Fruit fly (Drosophila melanogaster) whole organism, embryonic: ENCODE data around the gene CG33158.
A peak's percentile ranks its signal among the peaks of the same experiment; 100 is the strongest.

Experiments
- Asciz ChIP-seq: fragments of 200-800 bp; sonication (Bioruptor generic); optimal IDR thresholded peaks from 2 replicates; lab custom pipeline; 2017; ENCODE audit warnings: missing biosample characterization, mild to moderate bottlenecking, missing genetic modification characterization, missing genetic modification reagents
- Atf3 ChIP-seq: fragments of 200-800 bp; sonication (Bioruptor generic); optimal IDR thresholded peaks from 3 replicates; lab custom pipeline; 2016; ENCODE audit warnings: missing biosample characterization, missing genetic modification characterization
- Bgb ChIP-seq: fragments of 200-800 bp; sonication (Bioruptor generic); IDR thresholded peaks from 2 replicates; pipeline ENCODE4 v1.3.6; 2022; ENCODE audit warnings: missing biosample characterization, missing genetic modification characterization; ENCODE audit not compliant: partially characterized antibody
- CG10462 ChIP-seq: fragments of 200-800 bp; sonication (Bioruptor generic); optimal IDR thresholded peaks from 2 replicates; lab custom pipeline; 2016; ENCODE audit warnings: missing biosample characterization, missing genetic modification characterization
- CG10979 ChIP-seq: fragments of 200-800 bp; sonication (Bioruptor generic); optimal IDR thresholded peaks from 2 replicates; lab custom pipeline; 2018; ENCODE audit warnings: missing biosample characterization, mild to moderate bottlenecking, missing genetic modification characterization, moderate library complexity
- CG11504 ChIP-seq: fragments of 200-800 bp; sonication (Bioruptor generic); optimal IDR thresholded peaks from 3 replicates; lab custom pipeline; 2019; ENCODE audit warnings: missing biosample characterization, mild to moderate bottlenecking, missing genetic modification characterization, moderate library complexity
- CG12219 ChIP-seq: fragments of 200-800 bp; sonication (Bioruptor generic); optimal IDR thresholded peaks from 3 replicates; lab custom pipeline; 2018; ENCODE audit warnings: missing biosample characterization, mild to moderate bottlenecking, missing genetic modification characterization
- CG14965 ChIP-seq: fragments of 200-800 bp; sonication (Bioruptor generic); optimal IDR thresholded peaks from 2 replicates; lab custom pipeline; 2016; ENCODE audit warnings: missing biosample characterization, missing genetic modification characterization, borderline replicate concordance
- CG15073 ChIP-seq: fragments of 200-800 bp; sonication (Bioruptor generic); optimal IDR thresholded peaks from 2 replicates; lab custom pipeline; 2016; ENCODE audit warnings: missing biosample characterization, missing genetic modification characterization
- CG17361 ChIP-seq: fragments of 200-800 bp; sonication (Bioruptor generic); IDR thresholded peaks from 3 replicates; pipeline ENCODE4 v1.3.6; 2022; ENCODE audit warnings: missing biosample characterization, missing genetic modification characterization
- CG18262 ChIP-seq: fragments of 200-800 bp; optimal IDR thresholded peaks from 3 replicates; lab custom pipeline; 2019; ENCODE audit warnings: missing biosample characterization, mild to moderate bottlenecking, missing genetic modification characterization, moderate library complexity
- CG2678 ChIP-seq: fragments of 200-800 bp; sonication (Bioruptor generic); optimal IDR thresholded peaks from 3 replicates; lab custom pipeline; 2019; ENCODE audit warnings: missing biosample characterization, mild to moderate bottlenecking, missing genetic modification characterization, moderate library complexity
- CG2712 ChIP-seq: fragments of 200-800 bp; optimal IDR thresholded peaks from 3 replicates; lab custom pipeline; 2019; ENCODE audit warnings: missing biosample characterization, mild to moderate bottlenecking, missing genetic modification characterization, moderate library complexity
- CG31441 ChIP-seq: fragments of 200-800 bp; sonication (Bioruptor generic); IDR thresholded peaks from 2 replicates; pipeline ENCODE4 v1.3.6; 2022; ENCODE audit warnings: missing biosample characterization, missing genetic modification characterization
- CG3847 ChIP-seq: fragments of 200-800 bp; sonication (Bioruptor generic); IDR thresholded peaks from 2 replicates; pipeline ENCODE4 v1.3.6; 2022; ENCODE audit warnings: missing biosample characterization, missing genetic modification characterization
- CG4424 ChIP-seq: fragments of 200-800 bp; sonication (Bioruptor generic); optimal IDR thresholded peaks from 3 replicates; lab custom pipeline; 2016; ENCODE audit warnings: missing biosample characterization, missing genetic modification characterization
- CG6272 ChIP-seq: fragments of 200-800 bp; sonication (Bioruptor generic); IDR thresholded peaks from 2 replicates; pipeline ENCODE4 v1.3.6; 2022; ENCODE audit warnings: missing biosample characterization, missing genetic modification characterization
- CG6689 ChIP-seq: fragments of 200-800 bp; sonication (Bioruptor generic); IDR thresholded peaks from 2 replicates; pipeline ENCODE4 v1.3.6; 2022; ENCODE audit warnings: missing biosample characterization, missing genetic modification characterization
- CG6791 ChIP-seq: fragments of 200-800 bp; sonication (Bioruptor generic); IDR thresholded peaks from 3 replicates; pipeline ENCODE4 v1.3.6; 2022; ENCODE audit warnings: missing biosample characterization, missing genetic modification characterization; ENCODE audit not compliant: partially characterized antibody
- CG7839 ChIP-seq: fragments of 200-800 bp; sonication (Bioruptor generic); optimal IDR thresholded peaks from 3 replicates; lab custom pipeline; 2018; ENCODE audit warnings: missing biosample characterization, mild to moderate bottlenecking, missing genetic modification characterization, moderate library complexity
- Camta ChIP-seq: fragments of 200-800 bp; sonication (Bioruptor generic); optimal IDR thresholded peaks from 2 replicates; lab custom pipeline; 2016; ENCODE audit warnings: missing biosample characterization, missing genetic modification characterization
- D ChIP-seq, 2 experiments: fragments of 200-800 bp in 1 of 2; fragments of >200 bp in 1 of 2; sonication (Bioruptor generic) in 1 of 2; optimal IDR thresholded peaks; 2 replicates in 1 of 2; 3 replicates in 1 of 2; lab custom pipeline; 2017; ENCODE audit warnings: mild to moderate bottlenecking in 1 of 2, missing biosample characterization in 1 of 2, missing genetic modification characterization in 1 of 2, missing genetic modification reagents in 1 of 2
- Drgx ChIP-seq: fragments of 200-800 bp; sonication (Bioruptor generic); IDR thresholded peaks from 2 replicates; pipeline ENCODE4 v1.3.6; 2022; ENCODE audit warnings: missing biosample characterization, missing genetic modification characterization
- Fer2 ChIP-seq: fragments of 200-800 bp; sonication (Bioruptor generic); optimal IDR thresholded peaks from 2 replicates; lab custom pipeline; 2018; ENCODE audit warnings: missing biosample characterization, mild to moderate bottlenecking, missing genetic modification characterization, moderate library complexity
- Hmx ChIP-seq: fragments of 200-800 bp; sonication (Bioruptor generic); optimal IDR thresholded peaks from 2 replicates; lab custom pipeline; 2016; ENCODE audit warnings: missing biosample characterization, missing genetic modification characterization
- Hr51 ChIP-seq, 2 experiments: fragments of 200-800 bp; sonication (Bioruptor generic); optimal IDR thresholded peaks; 2 replicates in 1 of 2; 3 replicates in 1 of 2; lab custom pipeline; 2016 to 2018; ENCODE audit warnings: missing biosample characterization in 2 of 2, missing genetic modification characterization in 2 of 2, mild to moderate bottlenecking in 1 of 2, moderate library complexity in 1 of 2
- Lhr ChIP-seq: fragments of 200-800 bp; sonication (Bioruptor generic); optimal IDR thresholded peaks from 3 replicates; lab custom pipeline; 2017; ENCODE audit warnings: mild to moderate bottlenecking, missing biosample characterization, missing genetic modification reagents, missing genetic modification characterization
- Myb ChIP-seq: fragments of 200-800 bp; sonication (Bioruptor generic); optimal IDR thresholded peaks from 2 replicates; lab custom pipeline; 2016; ENCODE audit warnings: missing biosample characterization, missing genetic modification characterization
- NC2α ChIP-seq: fragments of 200-800 bp; sonication (Bioruptor generic); optimal IDR thresholded peaks from 2 replicates; lab custom pipeline; 2016; ENCODE audit warnings: missing biosample characterization, missing genetic modification characterization
- Oli ChIP-seq: fragments of 200-800 bp; sonication (Bioruptor generic); optimal IDR thresholded peaks from 2 replicates; lab custom pipeline; 2018; ENCODE audit warnings: missing biosample characterization, mild to moderate bottlenecking, missing genetic modification characterization, moderate library complexity
- Sox100B ChIP-seq: fragments of 200-800 bp; sonication (Bioruptor generic); optimal IDR thresholded peaks from 3 replicates; lab custom pipeline; 2018; ENCODE audit warnings: missing biosample characterization, mild to moderate bottlenecking, missing genetic modification characterization
- ato ChIP-seq: fragments of 200-800 bp; sonication (Bioruptor generic); IDR thresholded peaks from 2 replicates; pipeline ENCODE4 v1.3.6; 2022; ENCODE audit warnings: missing biosample characterization, missing genetic modification characterization; ENCODE audit not compliant: partially characterized antibody
- az2 ChIP-seq: fragments of 200-800 bp; sonication (Bioruptor generic); optimal IDR thresholded peaks from 3 replicates; lab custom pipeline; 2016; ENCODE audit warnings: missing biosample characterization, missing genetic modification characterization
- bab2 ChIP-seq: fragments of 200-800 bp; sonication (Bioruptor generic); optimal IDR thresholded peaks from 2 replicates; lab custom pipeline; 2016; ENCODE audit warnings: missing biosample characterization, missing genetic modification characterization
- bsh ChIP-seq, 2 experiments: fragments of 200-800 bp; sonication (Bioruptor generic); optimal IDR thresholded peaks; 2 replicates each; lab custom pipeline; 2017 to 2018; ENCODE audit warnings: mild to moderate bottlenecking in 2 of 2, missing biosample characterization in 2 of 2, missing genetic modification characterization in 2 of 2, moderate library complexity in 1 of 2
- dan ChIP-seq: fragments of 200-800 bp; sonication (Bioruptor generic); IDR thresholded peaks from 2 replicates; pipeline ENCODE4 v1.3.6; 2022; ENCODE audit warnings: missing biosample characterization, missing genetic modification characterization
- dmrt99B ChIP-seq: fragments of 200-800 bp; sonication (Bioruptor generic); optimal IDR thresholded peaks from 2 replicates; lab custom pipeline; 2018; ENCODE audit warnings: missing biosample characterization, mild to moderate bottlenecking, missing genetic modification characterization, moderate library complexity
- gem ChIP-seq: fragments of 200-800 bp; sonication (Bioruptor generic); optimal IDR thresholded peaks from 2 replicates; lab custom pipeline; 2019; ENCODE audit warnings: missing biosample characterization, mild to moderate bottlenecking, missing genetic modification characterization, moderate library complexity
- grn ChIP-seq: fragments of 200-800 bp; sonication (Bioruptor generic); optimal IDR thresholded peaks from 3 replicates; lab custom pipeline; 2017; ENCODE audit warnings: missing biosample characterization, missing genetic modification characterization
- hb ChIP-seq: fragments of 200-800 bp; sonication (Bioruptor generic); IDR thresholded peaks from 3 replicates; pipeline ENCODE4 v1.3.6; 2022; ENCODE audit warnings: missing biosample characterization, missing genetic modification characterization; ENCODE audit not compliant: partially characterized antibody
- nmo ChIP-seq: fragments of 200-800 bp; sonication (Bioruptor generic); optimal IDR thresholded peaks from 2 replicates; lab custom pipeline; 2018; ENCODE audit warnings: missing biosample characterization, mild to moderate bottlenecking, missing genetic modification characterization, moderate library complexity
- oc ChIP-seq: fragments of 200-800 bp; sonication (Bioruptor generic); optimal IDR thresholded peaks from 2 replicates; lab custom pipeline; 2018; ENCODE audit warnings: missing biosample characterization, mild to moderate bottlenecking, missing genetic modification characterization, moderate library complexity
- odd ChIP-seq: fragments of 200-800 bp; sonication (Bioruptor generic); optimal IDR thresholded peaks from 2 replicates; lab custom pipeline; 2017; ENCODE audit warnings: missing biosample characterization, mild to moderate bottlenecking, missing genetic modification characterization
- onecut ChIP-seq: fragments of 200-800 bp; sonication (Bioruptor generic); IDR thresholded peaks from 2 replicates; pipeline ENCODE4 v1.3.6; 2022; ENCODE audit warnings: missing biosample characterization, missing genetic modification characterization
- pzg ChIP-seq: fragments of 200-800 bp; sonication (Bioruptor generic); optimal IDR thresholded peaks from 3 replicates; lab custom pipeline; 2018; ENCODE audit warnings: missing biosample characterization, mild to moderate bottlenecking, missing genetic modification characterization, moderate library complexity
- scrt ChIP-seq: fragments of 200-800 bp; sonication (Bioruptor generic); optimal IDR thresholded peaks from 2 replicates; lab custom pipeline; 2018; ENCODE audit warnings: missing biosample characterization, mild to moderate bottlenecking, missing genetic modification characterization, moderate library complexity
- zfh2 ChIP-seq: fragments of 200-800 bp; sonication (Bioruptor generic); optimal IDR thresholded peaks from 2 replicates; lab custom pipeline; 2016; ENCODE audit warnings: missing biosample characterization, missing genetic modification characterization

Gene CG33158

DNA sequence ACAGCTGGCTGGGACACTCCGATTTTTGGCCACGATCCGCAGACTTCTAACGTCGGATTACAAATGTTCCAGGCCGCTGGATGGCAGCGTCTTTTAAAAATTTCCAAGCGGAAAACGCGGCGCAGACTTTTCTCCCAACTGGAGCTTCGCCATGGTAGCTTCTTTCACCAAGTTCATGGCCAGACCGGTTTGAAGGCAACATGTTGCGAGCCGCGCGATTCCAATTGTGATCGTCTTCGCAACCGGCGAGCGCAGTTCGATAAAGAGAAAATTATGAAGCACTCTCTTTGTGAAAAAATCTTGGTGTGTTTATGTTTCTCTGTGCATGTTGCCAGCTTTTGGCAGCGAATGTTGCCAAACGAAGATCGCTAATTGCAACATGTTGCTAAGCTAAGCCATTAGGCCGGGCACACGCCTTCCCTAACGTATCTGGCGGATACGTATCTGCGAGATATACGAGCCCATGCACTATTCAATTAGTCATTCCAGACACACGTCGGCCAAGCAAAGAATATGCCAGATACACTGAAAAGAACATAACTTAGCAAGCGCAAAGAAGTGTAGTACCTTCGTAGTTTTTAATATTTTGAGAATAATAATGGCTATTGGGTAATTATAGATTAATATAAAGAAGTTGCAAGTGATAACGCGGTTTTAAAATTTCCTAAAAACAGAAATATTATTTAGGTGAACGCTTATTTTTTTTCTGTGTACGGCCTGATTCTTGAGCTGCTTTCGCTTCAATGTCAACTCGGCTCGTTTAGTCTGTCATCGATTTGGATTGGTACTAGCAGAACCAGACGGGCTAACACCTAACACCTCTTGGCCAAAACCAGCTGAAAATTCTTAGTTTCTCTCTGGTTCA lies 32.7 kb downstream of the CG33158 start, which contains the start of gene dsx-c73A (continued):
- TF ChIP-seq NC2α (GFP tag; lab: Kevin White, UChicago) (no peak), CG15073 (GFP tag; lab: Kevin White, UChicago) (no peak), ato (GFP tag; lab: Robert Waterston, UW) (no peak), Fer2 (tag; lab: Kevin White, UChicago) (no peak), Camta (GFP tag; lab: Kevin White, UChicago) (no peak), zfh2 (no peak), Hmx (GFP tag; lab: Kevin White, UChicago) (no peak), bab2 (no peak), Atf3 (no peak), hb (GFP tag; lab: Robert Waterston, UW) (no peak), oc (peak; percentile 5), Lhr (GFP tag; lab: Kevin White, UChicago) (no peak), CG12219 (GFP tag; lab: Kevin White, UChicago) (no peak), pzg (GFP tag; lab: Kevin White, UChicago) (no peak), Myb (GFP tag; lab: Kevin White, UChicago) (no peak), onecut (GFP tag; lab: Robert Waterston, UW) (no peak), CG3847 (GFP tag; lab: Robert Waterston, UW) (no peak), CG6791 (GFP tag; lab: Robert Waterston, UW) (no peak), CG14965 (GFP tag; lab: Kevin White, UChicago) (no peak), odd (GFP tag; lab: Kevin White, UChicago) (no peak)

DNA sequence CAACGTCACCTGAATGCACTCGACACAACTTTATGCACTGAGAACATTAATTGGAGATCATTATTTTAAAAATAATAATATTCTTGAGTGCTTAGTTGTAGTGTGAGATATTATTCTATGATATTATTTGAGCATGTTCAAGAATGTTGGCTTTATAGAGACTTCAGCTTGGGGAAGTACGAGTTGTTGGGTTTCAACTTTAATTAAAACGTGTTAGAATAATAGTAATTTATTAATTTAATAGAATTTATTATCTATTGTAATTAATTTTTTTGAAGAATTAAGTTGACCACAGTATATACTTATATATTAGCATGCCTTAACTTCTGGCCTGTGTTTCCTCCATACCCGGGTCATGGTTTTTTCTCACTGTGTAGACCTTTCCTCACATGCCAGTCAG lies 44.4 kb downstream of the CG33158 start:
- TF ChIP-seq CG17361 (GFP tag; lab: Robert Waterston, UW) = 0 out of 3 replicates have a peak, but pooled peaks have one; percentile 27
- TF ChIP-seq Hr51 (GFP tag; optimal IDR thresholded peaks at IDR 0.05; lab: Kevin White, UChicago) = peak in 1 of 2 experiments; percentile 10
- no peak for TF ChIP-seq scrt (GFP tag; lab: Kevin White, UChicago)
- TF ChIP-seq CG4424 = peak; percentile 9
- TF ChIP-seq nmo (GFP tag; lab: Kevin White, UChicago) = peak; percentile 22
- TF ChIP-seq CG6272 (GFP tag; lab: Robert Waterston, UW) = no peak
- TF ChIP-seq gem (tag; lab: Kevin White, UChicago) = peak; percentile 26
- TF ChIP-seq CG10979 (tag; lab: Kevin White, UChicago) = peak; percentile 28
- no peak for TF ChIP-seq grn (GFP tag; lab: Kevin White, UChicago)
- TF ChIP-seq dan (GFP tag; lab: Robert Waterston, UW) = no peak
- peak; percentile 32 for TF ChIP-seq CG18262 (tag; lab: Kevin White, UChicago)
- TF ChIP-seq CG6689 = 0 out of 2 replicates have a peak, but pooled peaks have one; percentile 20
- 0 out of 2 replicates have a peak, but pooled peaks have one; percentile 21 for TF ChIP-seq Drgx (GFP tag; lab: Robert Waterston, UW)
- peak; percentile 27 for TF ChIP-seq Sox100B (GFP tag; lab: Kevin White, UChicago)
- TF ChIP-seq Asciz (GFP tag; lab: Kevin White, UChicago) = peak; percentile 38
- TF ChIP-seq CG31441 (GFP tag; lab: Robert Waterston, UW) = peak; percentile 46; the same call in 1 of the 2 replicates
- TF ChIP-seq Oli (tag; lab: Kevin White, UChicago) = peak; percentile 18
- TF ChIP-seq CG2678 (tag; lab: Kevin White, UChicago) = peak; percentile 12
- peak; percentile 1 for TF ChIP-seq az2 (GFP tag; lab: Kevin White, UChicago)
- TF ChIP-seq CG2712 (tag; lab: Kevin White, UChicago) = peak; percentile 23
- peak in 1 of 2 experiments; percentile 51 for TF ChIP-seq bsh (GFP tag; optimal IDR thresholded peaks at IDR 0.05; lab: Kevin White, UChicago)
- no peak for TF ChIP-seq Bgb (GFP tag; lab: Robert Waterston, UW)
- no peak for TF ChIP-seq CG10462 (GFP tag; lab: Kevin White, UChicago)
- peak; percentile 2 for TF ChIP-seq dmrt99B
- peak; percentile 3 for TF ChIP-seq CG7839
- peak; percentile 42 for TF ChIP-seq CG11504 (tag; lab: Kevin White, UChicago)
- TF ChIP-seq D (optimal IDR thresholded peaks at IDR 0.05; lab: Kevin White, UChicago) = no peak
- TF ChIP-seq D (GFP tag; optimal IDR thresholded peaks at IDR 0.05; lab: Kevin White, UChicago) = peak; percentile 6
